Worm (Caenorhabditis elegans) whole organism, young adult: Measurements from ENCODE around the gene fbxl-1.

Experiments used
- D2030.7 ChIP-seq: fragments of 200-800 bp; sonication (Bioruptor generic); IDR thresholded peaks from 2 replicates; pipeline ENCODE4 v1.3.6; 2022; ENCODE audit warnings: missing genetic modification reagents, missing genetic modification characterization, missing compliant biosample characterization
- F10E7.11 ChIP-seq: sonication (generic microtip); optimal IDR thresholded peaks from 2 replicates; lab custom pipeline; 2017; ENCODE audit warnings: mild to moderate bottlenecking, missing genetic modification characterization, moderate library complexity, missing compliant biosample characterization
- F23B12.7 ChIP-seq: sonication (generic microtip); optimal IDR thresholded peaks from 2 replicates; lab custom pipeline; 2017; ENCODE audit warnings: missing genetic modification characterization, mild to moderate bottlenecking, missing compliant biosample characterization, antibody characterized with exemption, moderate library complexity; ENCODE audit not compliant: insufficient read depth
- F57A8.1 ChIP-seq: fragments of 200-800 bp; sonication (Bioruptor generic); optimal IDR thresholded peaks from 2 replicates; lab custom pipeline; 2018; ENCODE audit warnings: mild to moderate bottlenecking, missing genetic modification characterization, moderate library complexity, missing compliant biosample characterization
- Y53F4B.3 ChIP-seq: fragments of 200-800 bp; sonication (Bioruptor generic); IDR thresholded peaks from 2 replicates; pipeline ENCODE4 v1.3.6; 2022; ENCODE audit warnings: missing genetic modification reagents, missing genetic modification characterization, missing compliant biosample characterization
- ama-1 ChIP-seq, 3 experiments: fragments of 150-350 bp in 1 of 3; sonication (generic microtip) in 2 of 3; optimal IDR thresholded peaks; 2 replicates each; lab custom pipeline; 2014 to 2018; ENCODE audit warnings: missing biosample characterization in 2 of 3, missing genetic modification characterization in 2 of 3, missing genetic modification reagents in 2 of 3
- aptf-3 ChIP-seq: fragments of 200-800 bp; sonication (Bioruptor generic); IDR thresholded peaks from 2 replicates; pipeline ENCODE4 v1.3.6; 2022; ENCODE audit warnings: missing genetic modification characterization, missing compliant biosample characterization
- athp-1 ChIP-seq: sonication (generic microtip); optimal IDR thresholded peaks from 2 replicates; lab custom pipeline; 2017; ENCODE audit warnings: mild to moderate bottlenecking, missing genetic modification characterization, missing compliant biosample characterization
- attf-6 ChIP-seq: fragments of 200-800 bp; sonication (Bioruptor generic); IDR thresholded peaks from 2 replicates; pipeline ENCODE4 v1.3.6; 2022; ENCODE audit warnings: missing genetic modification reagents, missing genetic modification characterization, missing compliant biosample characterization
- bed-1 ChIP-seq: fragments of 200-800 bp; sonication (Bioruptor generic); IDR thresholded peaks from 2 replicates; pipeline ENCODE4 v1.3.6; 2022; ENCODE audit warnings: missing genetic modification reagents, missing genetic modification characterization, missing compliant biosample characterization
- ceh-40 ChIP-seq: fragments of 200-800 bp; sonication (Bioruptor generic); IDR thresholded peaks from 2 replicates; pipeline ENCODE4 v1.3.6; 2022; ENCODE audit warnings: missing genetic modification characterization, missing compliant biosample characterization
- ceh-58 ChIP-seq: fragments of 200-800 bp; sonication (Bioruptor generic); IDR thresholded peaks from 2 replicates; pipeline ENCODE4 v1.3.6; 2022; ENCODE audit warnings: missing genetic modification characterization, missing compliant biosample characterization
- ceh-91 ChIP-seq: fragments of 200-800 bp; sonication (Bioruptor generic); IDR thresholded peaks from 2 replicates; pipeline ENCODE4 v1.3.6; 2022; ENCODE audit warnings: missing genetic modification reagents, missing genetic modification characterization, missing compliant biosample characterization
- dox-1 ChIP-seq: fragments of 200-800 bp; sonication (Bioruptor generic); IDR thresholded peaks from 2 replicates; pipeline ENCODE4 v1.3.6; 2022; ENCODE audit warnings: missing genetic modification reagents, missing genetic modification characterization, missing compliant biosample characterization
- dpff-1 ChIP-seq: sonication (generic microtip); optimal IDR thresholded peaks from 2 replicates; lab custom pipeline; 2017; ENCODE audit warnings: mild to moderate bottlenecking, missing genetic modification characterization, missing compliant biosample characterization
- dpl-1 ChIP-seq: fragments of 150-350 bp; optimal IDR thresholded peaks from 2 replicates; lab custom pipeline; 2014; ENCODE audit warnings: missing biosample characterization, missing genetic modification reagents, missing genetic modification characterization
- efl-1 ChIP-seq: fragments of 150-350 bp; optimal IDR thresholded peaks from 2 replicates; lab custom pipeline; 2014; ENCODE audit warnings: missing biosample characterization, missing genetic modification reagents, missing genetic modification characterization
- egl-44 ChIP-seq: fragments of 200-800 bp; sonication (Bioruptor generic); IDR thresholded peaks from 2 replicates; pipeline ENCODE4 v1.3.6; 2022; ENCODE audit warnings: missing genetic modification reagents, missing genetic modification characterization, missing compliant biosample characterization
- him-1 ChIP-seq: sonication (generic microtip); optimal IDR thresholded peaks from 2 replicates; lab custom pipeline; 2016; ENCODE audit warnings: missing genotype, missing genetic modification reagents, missing genetic modification characterization, missing compliant biosample characterization
- hlh-12 ChIP-seq: sonication (generic microtip); optimal IDR thresholded peaks from 2 replicates; lab custom pipeline; 2016; ENCODE audit warnings: missing genetic modification characterization, missing compliant biosample characterization
- hlh-26 ChIP-seq: fragments of 200-800 bp; sonication (Bioruptor generic); conservative IDR thresholded peaks from 2 replicates; pipeline ENCODE4 v1.3.6; 2022; ENCODE audit warnings: missing genetic modification reagents, missing genetic modification characterization, missing compliant biosample characterization
- hmg-1.2 ChIP-seq: fragments of 200-800 bp; sonication (Bioruptor generic); IDR thresholded peaks from 2 replicates; pipeline ENCODE4 v1.3.6; 2022; ENCODE audit warnings: missing genetic modification reagents, missing genetic modification characterization, missing compliant biosample characterization
- lag-1 ChIP-seq: fragments of 200-800 bp; sonication (Bioruptor generic); IDR thresholded peaks from 2 replicates; pipeline ENCODE4 v1.3.6; 2022; ENCODE audit warnings: missing genetic modification reagents, missing genetic modification characterization, missing compliant biosample characterization
- let-607 ChIP-seq, 2 experiments: fragments of 200-800 bp in 1 of 2; sonication (Bioruptor generic) in 1 of 2; sonication (generic microtip) in 1 of 2; optimal IDR thresholded peaks; 2 replicates each; lab custom pipeline; 2016 to 2018; ENCODE audit warnings: mild to moderate bottlenecking in 2 of 2, missing compliant biosample characterization in 2 of 2, missing genetic modification characterization in 2 of 2, moderate library complexity in 2 of 2, missing genotype in 1 of 2
- lin-40 ChIP-seq: sonication (generic microtip); optimal IDR thresholded peaks from 2 replicates; lab custom pipeline; 2016; ENCODE audit warnings: missing genetic modification characterization, mild to moderate bottlenecking, missing compliant biosample characterization, missing genotype, missing genetic modification reagents
- lir-1 ChIP-seq: fragments of 200-800 bp; sonication (Bioruptor generic); conservative IDR thresholded peaks from 2 replicates; pipeline ENCODE4 v1.3.6; 2022; ENCODE audit warnings: missing genetic modification reagents, missing genetic modification characterization, missing compliant biosample characterization
- lsy-27 ChIP-seq: sonication (generic microtip); optimal IDR thresholded peaks from 2 replicates; lab custom pipeline; 2017; ENCODE audit warnings: missing genetic modification characterization, mild to moderate bottlenecking, missing compliant biosample characterization, antibody characterized with exemption, missing genotype, borderline replicate concordance; ENCODE audit not compliant: insufficient read depth
- madf-10 ChIP-seq: sonication (generic microtip); optimal IDR thresholded peaks from 2 replicates; lab custom pipeline; 2016; ENCODE audit warnings: mild to moderate bottlenecking, missing genetic modification characterization, missing compliant biosample characterization
- madf-8 ChIP-seq: fragments of 200-800 bp; sonication (Bioruptor generic); conservative IDR thresholded peaks from 2 replicates; pipeline ENCODE4 v1.3.6; 2022; ENCODE audit warnings: missing genetic modification reagents, missing genetic modification characterization, missing compliant biosample characterization
- mel-28 ChIP-seq: sonication (generic microtip); optimal IDR thresholded peaks from 2 replicates; lab custom pipeline; 2016; ENCODE audit warnings: borderline replicate concordance, mild to moderate bottlenecking, missing genetic modification characterization, missing compliant biosample characterization
- mes-4 ChIP-seq: sonication (generic microtip); optimal IDR thresholded peaks from 2 replicates; lab custom pipeline; 2016; ENCODE audit warnings: missing genotype, missing genetic modification characterization, missing compliant biosample characterization
- nfya-2 ChIP-seq: fragments of 200-800 bp; sonication (Bioruptor generic); IDR thresholded peaks from 2 replicates; pipeline ENCODE4 v1.3.6; 2022; ENCODE audit warnings: missing genetic modification reagents, missing genetic modification characterization, missing compliant biosample characterization
- nhr-120 ChIP-seq: fragments of 200-800 bp; sonication (Bioruptor generic); IDR thresholded peaks from 2 replicates; pipeline ENCODE4 v1.3.6; 2022; ENCODE audit warnings: missing genetic modification characterization, missing compliant biosample characterization
- nhr-27 ChIP-seq: fragments of 200-800 bp; sonication (Bioruptor generic); optimal IDR thresholded peaks from 2 replicates; lab custom pipeline; 2018; ENCODE audit warnings: mild to moderate bottlenecking, missing genetic modification characterization, moderate library complexity, missing compliant biosample characterization
- pha-4 ChIP-seq: fragments of 150-350 bp; sonication (generic microtip); optimal IDR thresholded peaks from 2 replicates; lab custom pipeline; 2014; ENCODE audit warnings: missing biosample characterization, missing genetic modification reagents, missing genetic modification characterization
- rcor-1 ChIP-seq: fragments of 200-800 bp; sonication (Bioruptor generic); IDR thresholded peaks from 2 replicates; pipeline ENCODE4 v1.3.6; 2022; ENCODE audit warnings: missing genetic modification reagents, missing genetic modification characterization, missing compliant biosample characterization
- snpc-1.1 ChIP-seq: sonication (generic microtip); optimal IDR thresholded peaks from 2 replicates; lab custom pipeline; 2017; ENCODE audit warnings: missing genetic modification characterization, mild to moderate bottlenecking, missing compliant biosample characterization, antibody characterized with exemption, moderate library complexity, missing genotype, missing genetic modification reagents; ENCODE audit not compliant: insufficient read depth
- snpc-4 ChIP-seq, 5 experiments: fragments of 150-350 bp in 1 of 5; sonication (generic microtip) in 4 of 5; optimal IDR thresholded peaks; 2 replicates each; lab custom pipeline; 2014 to 2018; ENCODE audit warnings: missing genetic modification characterization in 5 of 5, missing biosample characterization in 3 of 5, antibody characterized with exemption in 2 of 5, mild to moderate bottlenecking in 2 of 5, missing compliant biosample characterization in 2 of 5, missing genotype in 2 of 5, moderate library complexity in 2 of 5, missing genetic modification reagents in 1 of 5
- somi-1 ChIP-seq: fragments of 200-800 bp; sonication (Bioruptor generic); optimal IDR thresholded peaks from 2 replicates; lab custom pipeline; 2018; ENCODE audit warnings: mild to moderate bottlenecking, missing genetic modification characterization, missing compliant biosample characterization
- unc-62 ChIP-seq: fragments of 150-350 bp; optimal IDR thresholded peaks from 2 replicates; lab custom pipeline; 2014; ENCODE audit warnings: missing biosample characterization, missing genetic modification reagents, missing genetic modification characterization
- ztf-18 ChIP-seq: sonication (generic microtip); optimal IDR thresholded peaks from 2 replicates; lab custom pipeline; 2016; ENCODE audit warnings: missing genotype, mild to moderate bottlenecking, missing genetic modification characterization, missing compliant biosample characterization
- ztf-3 ChIP-seq: fragments of 200-800 bp; sonication (Bioruptor generic); optimal IDR thresholded peaks from 2 replicates; lab custom pipeline; 2018; ENCODE audit warnings: mild to moderate bottlenecking, missing genetic modification characterization, missing compliant biosample characterization
- ztf-6 ChIP-seq: fragments of 200-800 bp; sonication (Bioruptor generic); IDR thresholded peaks from 2 replicates; pipeline ENCODE4 v1.3.6; 2022; ENCODE audit warnings: missing genetic modification reagents, missing genetic modification characterization, missing compliant biosample characterization

Gene fbxl-1

ce11 chrIII:8247051-8247450 lies 19.4 kb downstream of the fbxl-1 start, which contains the start of gene C02F5.13:
C02F5.13 (plus strand) TSS chrIII:8247351.
- TF ChIP-seq him-1 (tag; lab: Kevin White, UChicago) (no peak), snpc-4 (GFP tag; optimal IDR thresholded peaks at IDR 0.05; lab: Kevin White, UChicago) (no peak), snpc-4 (tag; optimal IDR thresholded peaks at IDR 0.05; lab: Kevin White, UChicago) (no peak), efl-1 (GFP tag; lab: Kevin White, UChicago) (no peak), snpc-1.1 (tag; lab: Kevin White, UChicago) (no peak), ztf-3 (GFP tag; lab: Kevin White, UChicago) (no peak), attf-6 (GFP tag; lab: Robert Waterston, UW) (no peak), lir-1 (GFP tag; lab: Robert Waterston, UW) (no peak), pha-4 (tag; lab: Kevin White, UChicago) (no peak), F23B12.7 (tag; lab: Kevin White, UChicago) (no peak), nfya-2 (GFP tag; lab: Robert Waterston, UW) (no peak), egl-44 (GFP tag; lab: Robert Waterston, UW) (no peak), dpff-1 (tag; lab: Kevin White, UChicago) (no peak), F57A8.1 (GFP tag; lab: Kevin White, UChicago) (no peak), madf-10 (tag; lab: Kevin White, UChicago) (no peak), hlh-12 (no peak), ama-1 (optimal IDR thresholded peaks at IDR 0.05; lab: Kevin White, UChicago) (no peak), ama-1 (GFP tag; optimal IDR thresholded peaks at IDR 0.05; lab: Kevin White, UChicago) (no peak), ceh-91 (GFP tag; lab: Robert Waterston, UW) (no peak), somi-1 (GFP tag; lab: Kevin White, UChicago) (no peak), hmg-1.2 (no peak)

- no peak for TF ChIP-seq lin-40 (tag; lab: Kevin White, UChicago)
- no peak for TF ChIP-seq lag-1
- TF ChIP-seq lsy-27 = no peak
- no peak for TF ChIP-seq mes-4 (tag; lab: Kevin White, UChicago)
- no peak for TF ChIP-seq ceh-58 (GFP tag; lab: Robert Waterston, UW)
- no peak for TF ChIP-seq F10E7.11 (tag; lab: Kevin White, UChicago)
- no peak for TF ChIP-seq aptf-3 (GFP tag; lab: Robert Waterston, UW)
- no peak for TF ChIP-seq him-1 (tag; lab: Kevin White, UChicago)
- TF ChIP-seq madf-10 (tag; lab: Kevin White, UChicago) = no peak
- TF ChIP-seq athp-1 = no peak
- no peak for TF ChIP-seq rcor-1 (GFP tag; lab: Robert Waterston, UW)
- TF ChIP-seq unc-62 (GFP tag; lab: Kevin White, UChicago) = no peak
- no peak for TF ChIP-seq ama-1 (optimal IDR thresholded peaks at IDR 0.05; lab: Kevin White, UChicago)
- TF ChIP-seq ama-1 (GFP tag; optimal IDR thresholded peaks at IDR 0.05; lab: Kevin White, UChicago) = no peak
Measured at ce11 chrIII:8249381-8249780, 21.8 kb downstream of the fbxl-1 start, which contains the start of the genes C02F5.10 and C02F5.2. C02F5.10 (minus strand) TSS chrIII:8249481. C02F5.2 (plus strand) TSS chrIII:8249619.

- TF ChIP-seq hlh-12 = no peak
- TF ChIP-seq somi-1 (GFP tag; lab: Kevin White, UChicago) = no peak
- peak; percentile 51; the same call in 1 of the 2 replicates for TF ChIP-seq madf-8
- TF ChIP-seq snpc-4 (GFP tag; optimal IDR thresholded peaks at IDR 0.05; lab: Kevin White, UChicago) = no peak
- peak in 1 of 4 experiments; percentile 59 for TF ChIP-seq snpc-4 (tag; optimal IDR thresholded peaks at IDR 0.05; lab: Kevin White, UChicago)
- peak; percentile 79 for TF ChIP-seq dpl-1
- TF ChIP-seq ztf-18 = peak; percentile 42
- TF ChIP-seq mel-28 (tag; lab: Kevin White, UChicago) = no peak
- no peak for TF ChIP-seq Y53F4B.3 (GFP tag; lab: Robert Waterston, UW)
- TF ChIP-seq ztf-6 = no peak
- TF ChIP-seq D2030.7 (GFP tag; lab: Robert Waterston, UW) = peak; percentile 74
- no peak for TF ChIP-seq nfya-2 (GFP tag; lab: Robert Waterston, UW)
- no peak for TF ChIP-seq bed-1 (GFP tag; lab: Robert Waterston, UW)
- TF ChIP-seq nhr-27 = no peak
- peak; percentile 74 for TF ChIP-seq dox-1 (GFP tag; lab: Robert Waterston, UW)
- TF ChIP-seq nhr-120 (GFP tag; lab: Robert Waterston, UW) = no peak
- no peak for TF ChIP-seq hlh-26
- no peak for TF ChIP-seq ceh-40
- TF ChIP-seq let-607 (tag; optimal IDR thresholded peaks at IDR 0.05; lab: Kevin White, UChicago) = no peak
Measured at ce11 chrIII:8250007-8250683, 22.5 kb downstream of the fbxl-1 start, which contains the start of gene knl-1. knl-1 (plus strand) TSS chrIII:8250632.
